Fruit fly (Drosophila melanogaster) whole organism, embryonic: ENCODE results near the gene CG11164.

Source experiments
- Bgb ChIP-seq: fragments of 200-800 bp; sonication (Bioruptor generic); IDR thresholded peaks from 2 replicates; pipeline ENCODE4 v1.3.6; 2022; ENCODE audit warnings: missing biosample characterization, missing genetic modification characterization; ENCODE audit not compliant: partially characterized antibody
- CG10147 ChIP-seq: fragments of 200-800 bp; sonication (Bioruptor generic); optimal IDR thresholded peaks from 2 replicates; lab custom pipeline; 2019; ENCODE audit warnings: missing biosample characterization, mild to moderate bottlenecking, missing genetic modification characterization, moderate library complexity
- CG10654 ChIP-seq: fragments of 200-800 bp; sonication (Bioruptor generic); optimal IDR thresholded peaks from 2 replicates; lab custom pipeline; 2016; ENCODE audit warnings: missing biosample characterization, missing genetic modification characterization
- CG11695 ChIP-seq: fragments of 200-800 bp; sonication (Bioruptor generic); IDR thresholded peaks from 3 replicates; pipeline ENCODE4 v1.3.6; 2022; ENCODE audit warnings: missing biosample characterization, missing genetic modification characterization
- CG11696 ChIP-seq: fragments of 200-800 bp; sonication (Bioruptor generic); IDR thresholded peaks from 2 replicates; pipeline ENCODE4 v1.3.6; 2022; ENCODE audit warnings: missing biosample characterization, missing genetic modification characterization
- CG15479 ChIP-seq: fragments of 200-800 bp; sonication (Bioruptor generic); optimal IDR thresholded peaks from 3 replicates; lab custom pipeline; 2019; ENCODE audit warnings: missing biosample characterization, mild to moderate bottlenecking, missing genetic modification characterization, moderate library complexity
- CG1602 ChIP-seq: fragments of 200-800 bp; sonication (Bioruptor generic); optimal IDR thresholded peaks from 3 replicates; lab custom pipeline; 2016; ENCODE audit warnings: missing biosample characterization, missing genetic modification characterization
- CG1647 ChIP-seq: fragments of 200-800 bp; sonication (Bioruptor generic); optimal IDR thresholded peaks from 3 replicates; lab custom pipeline; 2016; ENCODE audit warnings: missing biosample characterization, missing genetic modification characterization
- CG17568 ChIP-seq: fragments of 200-800 bp; sonication (Bioruptor generic); optimal IDR thresholded peaks from 2 replicates; lab custom pipeline; 2018; ENCODE audit warnings: missing biosample characterization, mild to moderate bottlenecking, missing genetic modification characterization, moderate library complexity
- CG17802 ChIP-seq: fragments of 200-800 bp; sonication (Bioruptor generic); optimal IDR thresholded peaks from 2 replicates; lab custom pipeline; 2018; ENCODE audit warnings: missing biosample characterization, mild to moderate bottlenecking, missing genetic modification characterization, moderate library complexity
- CG30020 ChIP-seq: fragments of 200-800 bp; optimal IDR thresholded peaks from 2 replicates; lab custom pipeline; 2019; ENCODE audit warnings: missing biosample characterization, mild to moderate bottlenecking, missing genetic modification characterization, moderate library complexity
- CG31365 ChIP-seq: fragments of 200-800 bp; sonication (Bioruptor generic); optimal IDR thresholded peaks from 2 replicates; lab custom pipeline; 2018; ENCODE audit warnings: missing biosample characterization, mild to moderate bottlenecking, missing genetic modification characterization
- CG3407 ChIP-seq: fragments of 200-800 bp; sonication (Bioruptor generic); optimal IDR thresholded peaks from 2 replicates; lab custom pipeline; 2018; ENCODE audit warnings: missing biosample characterization, mild to moderate bottlenecking, missing genetic modification characterization
- CG34376 ChIP-seq: fragments of 200-800 bp; sonication (Bioruptor generic); optimal IDR thresholded peaks from 2 replicates; lab custom pipeline; 2018; ENCODE audit warnings: missing biosample characterization, mild to moderate bottlenecking, missing genetic modification characterization
- CG34422 ChIP-seq: fragments of 200-800 bp; sonication (Bioruptor generic); IDR thresholded peaks from 3 replicates; pipeline ENCODE4 v1.3.6; 2022; ENCODE audit warnings: missing biosample characterization, missing genetic modification characterization
- CG4617 ChIP-seq: fragments of 200-800 bp; sonication (Bioruptor generic); optimal IDR thresholded peaks from 3 replicates; lab custom pipeline; 2016; ENCODE audit warnings: missing biosample characterization, missing genetic modification characterization, borderline replicate concordance
- CG6254 ChIP-seq: fragments of 200-800 bp; sonication (Bioruptor generic); optimal IDR thresholded peaks from 3 replicates; lab custom pipeline; 2017; ENCODE audit warnings: mild to moderate bottlenecking, missing biosample characterization, missing genetic modification reagents, missing genetic modification characterization
- CG6854 ChIP-seq: fragments of 200-800 bp; sonication (Bioruptor generic); optimal IDR thresholded peaks from 3 replicates; lab custom pipeline; 2017; ENCODE audit warnings: missing biosample characterization, mild to moderate bottlenecking, missing genetic modification characterization
- CG7357 ChIP-seq: fragments of 200-800 bp; sonication (Bioruptor generic); IDR thresholded peaks from 3 replicates; pipeline ENCODE4 v1.3.6; 2022; ENCODE audit warnings: missing biosample characterization, missing genetic modification characterization
- CG8281 ChIP-seq: fragments of 200-800 bp; sonication (Bioruptor generic); optimal IDR thresholded peaks from 2 replicates; lab custom pipeline; 2018; ENCODE audit warnings: missing biosample characterization, mild to moderate bottlenecking, missing genetic modification characterization, moderate library complexity
- CkIIα-i1 ChIP-seq: fragments of 200-800 bp; sonication (Bioruptor generic); IDR thresholded peaks from 2 replicates; pipeline ENCODE4 v1.3.6; 2022; ENCODE audit warnings: missing biosample characterization, missing genetic modification characterization
- D ChIP-seq, 2 experiments: fragments of 200-800 bp in 1 of 2; fragments of >200 bp in 1 of 2; sonication (Bioruptor generic) in 1 of 2; optimal IDR thresholded peaks; 2 replicates in 1 of 2; 3 replicates in 1 of 2; lab custom pipeline; 2017; ENCODE audit warnings: mild to moderate bottlenecking in 1 of 2, missing biosample characterization in 1 of 2, missing genetic modification characterization in 1 of 2, missing genetic modification reagents in 1 of 2
- E2f2 ChIP-seq: fragments of 200-800 bp; sonication (Bioruptor generic); IDR thresholded peaks from 2 replicates; pipeline ENCODE4 v1.3.6; 2022; ENCODE audit warnings: missing biosample characterization, missing genetic modification characterization
- Eip74EF ChIP-seq, 2 experiments: fragments of 200-800 bp in 1 of 2; fragments of >200 bp in 1 of 2; sonication (Bioruptor generic) in 1 of 2; optimal IDR thresholded peaks; 2 replicates each; lab custom pipeline; 2017 to 2019; ENCODE audit warnings: missing biosample characterization in 2 of 2, missing genetic modification characterization in 2 of 2, mild to moderate bottlenecking in 1 of 2, moderate library complexity in 1 of 2
- HLH3B ChIP-seq: fragments of 200-800 bp; sonication (Bioruptor generic); IDR thresholded peaks from 2 replicates; pipeline ENCODE4 v1.3.6; 2022; ENCODE audit warnings: missing biosample characterization, missing genetic modification characterization
- Hey ChIP-seq: fragments of 200-800 bp; sonication (Bioruptor generic); optimal IDR thresholded peaks from 3 replicates; lab custom pipeline; 2018; ENCODE audit warnings: missing biosample characterization, mild to moderate bottlenecking, missing genetic modification characterization
- MBD-R2 ChIP-seq: fragments of 200-800 bp; sonication (Bioruptor generic); IDR thresholded peaks from 2 replicates; pipeline ENCODE4 v1.3.6; 2022; ENCODE audit warnings: missing biosample characterization, missing genetic modification characterization
- MESR4 ChIP-seq: fragments of 200-800 bp; sonication (Bioruptor generic); optimal IDR thresholded peaks from 2 replicates; lab custom pipeline; 2018; ENCODE audit warnings: missing biosample characterization, mild to moderate bottlenecking, missing genetic modification characterization, moderate library complexity
- Max ChIP-seq: fragments of 200-800 bp; sonication (Bioruptor generic); optimal IDR thresholded peaks from 2 replicates; lab custom pipeline; 2016; ENCODE audit warnings: missing biosample characterization, mild to moderate bottlenecking, missing genetic modification characterization
- Ptx1 ChIP-seq: fragments of 200-800 bp; sonication (Bioruptor generic); IDR thresholded peaks from 2 replicates; pipeline ENCODE4 v1.3.6; 2022; ENCODE audit warnings: missing biosample characterization, missing genetic modification characterization
- Scr ChIP-seq: fragments of 200-800 bp; sonication (Bioruptor generic); IDR thresholded peaks from 2 replicates; pipeline ENCODE4 v1.3.6; 2022; ENCODE audit warnings: missing biosample characterization, missing genetic modification characterization; ENCODE audit not compliant: partially characterized antibody
- Ssrp ChIP-seq: fragments of 200-800 bp; sonication (Bioruptor generic); optimal IDR thresholded peaks from 2 replicates; lab custom pipeline; 2018; ENCODE audit warnings: missing biosample characterization, mild to moderate bottlenecking, missing genetic modification characterization, moderate library complexity
- bbx ChIP-seq: fragments of 200-800 bp; sonication (Bioruptor generic); IDR thresholded peaks from 2 replicates; pipeline ENCODE4 v1.3.6; 2022; ENCODE audit warnings: missing biosample characterization, missing genetic modification characterization; ENCODE audit not compliant: partially characterized antibody
- bowl ChIP-seq: fragments of 200-800 bp; sonication (Bioruptor generic); IDR thresholded peaks from 2 replicates; pipeline ENCODE4 v1.3.6; 2022; ENCODE audit warnings: missing biosample characterization, missing genetic modification characterization
- chinmo ChIP-seq: fragments of 200-800 bp; sonication (Bioruptor generic); IDR thresholded peaks from 4 replicates; pipeline ENCODE4 v1.3.6; 2022; ENCODE audit warnings: missing biosample characterization, missing genetic modification characterization; ENCODE audit not compliant: partially characterized antibody
- chn ChIP-seq: fragments of 200-800 bp; sonication (Bioruptor generic); optimal IDR thresholded peaks from 2 replicates; lab custom pipeline; 2016; ENCODE audit warnings: missing biosample characterization, missing genetic modification characterization
- crp ChIP-seq, 2 experiments: fragments of 200-800 bp; sonication (Bioruptor generic); optimal IDR thresholded peaks; 2 replicates in 1 of 2; 3 replicates in 1 of 2; lab custom pipeline; 2017; ENCODE audit warnings: missing biosample characterization in 2 of 2, missing genetic modification characterization in 2 of 2, mild to moderate bottlenecking in 1 of 2, moderate library complexity in 1 of 2
- dan ChIP-seq: fragments of 200-800 bp; sonication (Bioruptor generic); IDR thresholded peaks from 2 replicates; pipeline ENCODE4 v1.3.6; 2022; ENCODE audit warnings: missing biosample characterization, missing genetic modification characterization
- gcm2 ChIP-seq: fragments of 200-800 bp; sonication (Bioruptor generic); optimal IDR thresholded peaks from 2 replicates; lab custom pipeline; 2016; ENCODE audit warnings: missing biosample characterization, missing genetic modification characterization
- phol ChIP-seq: fragments of 200-800 bp; sonication (Bioruptor generic); optimal IDR thresholded peaks from 3 replicates; lab custom pipeline; 2018; ENCODE audit warnings: missing biosample characterization, mild to moderate bottlenecking, missing genetic modification characterization, moderate library complexity
- slou ChIP-seq: fragments of 200-800 bp; sonication (Bioruptor generic); optimal IDR thresholded peaks from 3 replicates; lab custom pipeline; 2016; ENCODE audit warnings: missing biosample characterization, missing genetic modification characterization
- tin ChIP-seq: fragments of 200-800 bp; sonication (Bioruptor generic); optimal IDR thresholded peaks from 3 replicates; lab custom pipeline; 2016; ENCODE audit warnings: missing biosample characterization, missing genetic modification characterization
- tll ChIP-seq, 2 experiments: fragments of 200-800 bp in 1 of 2; fragments of >200 bp in 1 of 2; sonication (Bioruptor generic) in 1 of 2; optimal IDR thresholded peaks; 2 replicates each; lab custom pipeline; 2017 to 2019; ENCODE audit warnings: missing biosample characterization in 2 of 2, missing genetic modification characterization in 2 of 2, mild to moderate bottlenecking in 1 of 2, moderate library complexity in 1 of 2
- unc-4 ChIP-seq: fragments of 200-800 bp; sonication (Bioruptor generic); IDR thresholded peaks from 2 replicates; pipeline ENCODE4 v1.3.6; 2022; ENCODE audit warnings: missing biosample characterization, missing genetic modification characterization; ENCODE audit not compliant: partially characterized antibody
- zen ChIP-seq: fragments of 200-800 bp; sonication (Bioruptor generic); optimal IDR thresholded peaks from 3 replicates; lab custom pipeline; 2018; ENCODE audit warnings: missing biosample characterization, mild to moderate bottlenecking, missing genetic modification characterization, moderate library complexity

Gene CG11164

DNA sequence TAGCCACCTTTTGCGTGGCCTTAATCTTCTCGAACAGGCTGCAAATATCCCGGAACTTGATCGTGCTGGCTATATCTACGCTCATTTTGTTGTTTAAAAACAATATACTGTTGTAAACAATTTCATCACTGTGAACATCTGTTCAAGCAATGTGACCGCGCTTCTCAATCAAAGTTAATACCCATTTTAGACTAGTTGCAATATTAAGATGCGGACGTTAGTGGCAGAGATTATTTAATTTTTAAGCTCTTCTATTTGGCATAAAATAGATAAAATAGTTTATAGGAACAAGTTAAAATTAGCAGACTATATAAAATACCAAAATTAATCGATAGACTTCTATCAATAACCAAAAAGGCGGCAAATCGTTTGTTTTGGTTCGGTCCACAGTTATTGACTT, at the start of gene CG11164, which contains the start of gene DNAlig4 (continued):
- TF ChIP-seq MESR4 (GFP tag; lab: Kevin White, UChicago) (no peak), CG31365 (tag; lab: Kevin White, UChicago) (no peak), CG1647 (GFP tag; lab: Kevin White, UChicago) (no peak), E2f2 (peak; percentile 64), HLH3B (GFP tag; lab: Robert Waterston, UW) (no peak), CkIIα-i1 (no peak), CG34376 (no peak), tll (GFP tag; optimal IDR thresholded peaks at IDR 0.05; lab: Kevin White, UChicago) (peak in 1 of 2 experiments; percentile 8), CG11695 (GFP tag; lab: Robert Waterston, UW) (no peak), MBD-R2 (GFP tag; lab: Robert Waterston, UW) (peak; percentile 32; the same call in 1 of the 2 replicates)
- TF ChIP-seq, all 482 proteins: peak for 21

DNA sequence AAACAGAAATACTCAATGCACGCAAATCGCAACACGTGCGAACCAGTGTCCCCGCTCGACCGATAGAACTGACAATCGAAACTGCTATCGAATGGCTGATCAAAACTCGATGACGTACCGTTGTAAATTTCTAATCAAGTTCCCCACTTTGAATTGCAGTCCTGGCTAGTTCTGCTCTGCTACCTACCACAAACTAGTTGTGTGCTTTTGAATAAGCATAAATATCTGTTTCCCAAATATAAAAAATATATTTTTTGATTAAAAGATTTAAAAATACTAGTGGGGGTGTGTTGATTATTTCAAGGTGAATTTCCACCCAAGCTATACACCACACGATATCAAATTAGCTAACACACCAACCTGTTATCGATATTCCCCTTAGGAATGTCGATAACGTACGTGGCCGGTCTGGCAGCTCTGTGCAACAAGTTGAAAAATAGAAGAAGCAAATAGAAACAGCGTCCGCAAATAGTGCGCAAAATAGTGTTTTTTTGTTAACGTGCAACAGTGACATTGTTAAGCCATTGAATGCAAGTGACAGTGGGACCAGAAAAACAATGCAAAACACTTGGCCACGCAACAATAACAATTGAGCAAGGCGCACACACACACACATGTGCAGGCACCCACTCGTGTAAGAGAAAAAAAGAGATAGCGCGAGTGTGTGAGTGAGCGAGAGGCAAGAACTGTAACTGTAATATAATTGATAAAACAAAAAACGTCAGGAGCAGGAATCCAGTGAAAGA, 43.3 kb upstream of the CG11164 start, which contains the start of the genes CG2691 and NFAT:
Gene CG2691 (minus strand): TSS at position 75 of the 746 bp plus-strand sequence.
Gene NFAT (plus strand): TSS at position 412 of the 746 bp plus-strand sequence.
- no peak for TF ChIP-seq chn (GFP tag; lab: Kevin White, UChicago)
- peak; percentile 66 for TF ChIP-seq Max
- TF ChIP-seq CG3407, result no peak
- TF ChIP-seq zen (tag; lab: Kevin White, UChicago), result no peak
- no peak for TF ChIP-seq CG17802 (tag; lab: Kevin White, UChicago)
- 0 out of 4 replicates have a peak, but pooled peaks have one; percentile 76 for TF ChIP-seq chinmo (GFP tag; lab: Robert Waterston, UW)
- no peak for TF ChIP-seq tin
- no peak for TF ChIP-seq CG31365 (tag; lab: Kevin White, UChicago)
- no peak for TF ChIP-seq Eip74EF (GFP tag; optimal IDR thresholded peaks at IDR 0.05; lab: Kevin White, UChicago)
- TF ChIP-seq CG1647 (GFP tag; lab: Kevin White, UChicago), result no peak
- TF ChIP-seq dan, result no peak
- peak; percentile 0 for TF ChIP-seq CG30020
- no peak for TF ChIP-seq CG10654 (GFP tag; lab: Kevin White, UChicago)
- peak; percentile 94 for TF ChIP-seq CG4617 (GFP tag; lab: Kevin White, UChicago)
- peak; percentile 41 for TF ChIP-seq phol (tag; lab: Kevin White, UChicago)
- TF ChIP-seq Bgb, result peak; percentile 69
- no peak for TF ChIP-seq CG6254 (GFP tag; lab: Kevin White, UChicago)
- peak; percentile 58 for TF ChIP-seq unc-4 (GFP tag; lab: Robert Waterston, UW)
- TF ChIP-seq Ptx1 (GFP tag; lab: Robert Waterston, UW), result no peak
- no peak for TF ChIP-seq D (optimal IDR thresholded peaks at IDR 0.05; lab: Kevin White, UChicago)
- TF ChIP-seq D (GFP tag; optimal IDR thresholded peaks at IDR 0.05; lab: Kevin White, UChicago), result no peak
- TF ChIP-seq Ssrp, result no peak
- no peak for TF ChIP-seq CG17568 (GFP tag; lab: Kevin White, UChicago)
- peak; percentile 52; the same call in 1 of the 2 replicates for TF ChIP-seq bbx (GFP tag; lab: Robert Waterston, UW)
- no peak for TF ChIP-seq CG8281 (tag; lab: Kevin White, UChicago)
- no peak for TF ChIP-seq CG7357 (GFP tag; lab: Robert Waterston, UW)
- peak; percentile 69 for TF ChIP-seq CG15479 (GFP tag; lab: Kevin White, UChicago)
- TF ChIP-seq CG34422 (GFP tag; lab: Robert Waterston, UW), result no peak; the same call in 2 of the 3 replicates
- no peak for TF ChIP-seq Hey (tag; lab: Kevin White, UChicago)
- no peak for TF ChIP-seq bowl
- peak; percentile 65 for TF ChIP-seq Scr (GFP tag; lab: Robert Waterston, UW)
- TF ChIP-seq slou (GFP tag; lab: Kevin White, UChicago), result no peak
- TF ChIP-seq CG11696 (GFP tag; lab: Robert Waterston, UW), result no peak
- TF ChIP-seq gcm2 (GFP tag; lab: Kevin White, UChicago), result no peak
- TF ChIP-seq CG10147, result no peak
- TF ChIP-seq crp (GFP tag; optimal IDR thresholded peaks at IDR 0.05; lab: Kevin White, UChicago), result no peak
- peak; percentile 40 for TF ChIP-seq CG6854 (GFP tag; lab: Kevin White, UChicago)
- TF ChIP-seq CG1602 (GFP tag; lab: Kevin White, UChicago), result no peak
